Worm (Caenorhabditis elegans) whole organism, mixed stage, embryonic: ENCODE data around the gene T05C12.4.

Experiments used
- bed-3 ChIP-seq: fragments of 200-800 bp; sonication (Bioruptor generic); optimal IDR thresholded peaks from 3 replicates; lab custom pipeline; 2018; ENCODE audit warnings: mild to moderate bottlenecking, missing genetic modification characterization, moderate library complexity, missing compliant biosample characterization
- blmp-1 ChIP-seq: fragments of 150-350 bp; optimal IDR thresholded peaks from 2 replicates; lab custom pipeline; 2014; ENCODE audit warnings: missing biosample characterization, missing genetic modification characterization
- ceh-83 ChIP-seq: fragments of 200-800 bp; sonication (Bioruptor generic); optimal IDR thresholded peaks from 2 replicates; lab custom pipeline; 2018; ENCODE audit warnings: mild to moderate bottlenecking, missing genetic modification characterization, missing compliant biosample characterization
- cnd-1 ChIP-seq: fragments of 200-800 bp; sonication (Bioruptor generic); optimal IDR thresholded peaks from 2 replicates; lab custom pipeline; 2018; ENCODE audit warnings: mild to moderate bottlenecking, missing genetic modification characterization, missing compliant biosample characterization
- drap-1 ChIP-seq: fragments of 200-800 bp; sonication (Bioruptor generic); optimal IDR thresholded peaks from 3 replicates; lab custom pipeline; 2018; ENCODE audit warnings: mild to moderate bottlenecking, missing genetic modification characterization, missing compliant biosample characterization
- elt-3 ChIP-seq: fragments of 150-350 bp; optimal IDR thresholded peaks from 2 replicates; lab custom pipeline; 2014; ENCODE audit warnings: missing biosample characterization, missing genetic modification characterization
- hlh-1 ChIP-seq: fragments of 150-350 bp; optimal IDR thresholded peaks from 2 replicates; lab custom pipeline; 2014; ENCODE audit warnings: missing biosample characterization, missing genetic modification reagents, missing genetic modification characterization
- lsy-2 ChIP-seq: fragments of 150-350 bp; optimal IDR thresholded peaks from 2 replicates; lab custom pipeline; 2014; ENCODE audit warnings: missing biosample characterization, missing genetic modification characterization
- mab-5 ChIP-seq: fragments of 150-350 bp; optimal IDR thresholded peaks from 2 replicates; lab custom pipeline; 2014; ENCODE audit warnings: missing biosample characterization, missing genetic modification characterization
- nhr-237 ChIP-seq: fragments of 150-350 bp; optimal IDR thresholded peaks from 2 replicates; lab custom pipeline; 2014; ENCODE audit warnings: missing biosample characterization, missing genetic modification characterization
- nhr-28 ChIP-seq: fragments of 150-350 bp; optimal IDR thresholded peaks from 2 replicates; lab custom pipeline; 2014; ENCODE audit warnings: missing biosample characterization, missing genetic modification characterization
- nhr-76 ChIP-seq: sonication (generic microtip); optimal IDR thresholded peaks from 2 replicates; lab custom pipeline; 2017; ENCODE audit warnings: missing biosample characterization, missing genetic modification characterization
- pha-4 ChIP-seq: fragments of 150-350 bp; optimal IDR thresholded peaks from 2 replicates; lab custom pipeline; 2018; ENCODE audit warnings: missing biosample characterization, missing genetic modification reagents, missing genetic modification characterization
- sem-2 ChIP-seq: fragments of 200-800 bp; sonication (Bioruptor generic); optimal IDR thresholded peaks from 2 replicates; lab custom pipeline; 2018; ENCODE audit warnings: mild to moderate bottlenecking, missing genetic modification characterization, missing compliant biosample characterization
- snpc-4 ChIP-seq: fragments of 150-350 bp; optimal IDR thresholded peaks from 2 replicates; lab custom pipeline; 2014; ENCODE audit warnings: missing biosample characterization, missing genetic modification characterization
- sptf-1 ChIP-seq: sonication (generic microtip); optimal IDR thresholded peaks from 2 replicates; lab custom pipeline; 2017; ENCODE audit warnings: mild to moderate bottlenecking, missing genetic modification characterization, moderate library complexity, missing compliant biosample characterization
- unc-39 ChIP-seq: fragments of 150-350 bp; optimal IDR thresholded peaks from 2 replicates; lab custom pipeline; 2014; ENCODE audit warnings: missing biosample characterization, missing genetic modification characterization
- zip-8 ChIP-seq: fragments of 150-350 bp; optimal IDR thresholded peaks from 2 replicates; lab custom pipeline; 2014; ENCODE audit warnings: missing biosample characterization, missing genetic modification characterization

T05C12.4 gene

ce11 chrII:8127794-8128193, 52.4 kb downstream of the T05C12.4 start:
- no peak for TF ChIP-seq cnd-1 (tag; lab: Kevin White, UChicago)
- TF ChIP-seq hlh-1 = no peak
- TF ChIP-seq blmp-1 (tag; lab: Kevin White, UChicago) = no peak
- TF ChIP-seq lsy-2 = no peak
- TF ChIP-seq nhr-28 (tag; lab: Kevin White, UChicago) = no peak
- TF ChIP-seq sptf-1 (tag; lab: Kevin White, UChicago) = no peak
- no peak for TF ChIP-seq ceh-83 (GFP tag; lab: Kevin White, UChicago)
- no peak for TF ChIP-seq sem-2 (GFP tag; lab: Kevin White, UChicago)
- TF ChIP-seq unc-39 (tag; lab: Kevin White, UChicago) = no peak
- TF ChIP-seq nhr-237 (tag; lab: Kevin White, UChicago) = no peak
- no peak for TF ChIP-seq bed-3 (GFP tag; lab: Kevin White, UChicago)
- TF ChIP-seq snpc-4 (tag; lab: Kevin White, UChicago) = no peak
- TF ChIP-seq elt-3 (tag; lab: Kevin White, UChicago) = no peak
- TF ChIP-seq nhr-76 (tag; lab: Kevin White, UChicago) = no peak
- TF ChIP-seq pha-4 = no peak
- no peak for TF ChIP-seq zip-8
- no peak for TF ChIP-seq mab-5 (tag; lab: Kevin White, UChicago)
- no peak for TF ChIP-seq drap-1 (GFP tag; lab: Kevin White, UChicago)
